Fruit fly (Drosophila melanogaster) S2 (cell line): ENCODE results near the gene trbd.
"Not testable (repeated sequence)": the region's sequence is repeated elsewhere in the genome, so short reads cannot be mapped to it uniquely, and the experiment has no call there.

ENCODE experiments used
- CG8478 ChIP-seq: fragments of >200 bp; optimal IDR thresholded peaks from 2 replicates; lab custom pipeline; 2018
- CTCF ChIP-seq, 2 experiments: fragments of >200 bp; optimal IDR thresholded peaks; 2 replicates each; lab custom pipeline; 2018

DNA sequence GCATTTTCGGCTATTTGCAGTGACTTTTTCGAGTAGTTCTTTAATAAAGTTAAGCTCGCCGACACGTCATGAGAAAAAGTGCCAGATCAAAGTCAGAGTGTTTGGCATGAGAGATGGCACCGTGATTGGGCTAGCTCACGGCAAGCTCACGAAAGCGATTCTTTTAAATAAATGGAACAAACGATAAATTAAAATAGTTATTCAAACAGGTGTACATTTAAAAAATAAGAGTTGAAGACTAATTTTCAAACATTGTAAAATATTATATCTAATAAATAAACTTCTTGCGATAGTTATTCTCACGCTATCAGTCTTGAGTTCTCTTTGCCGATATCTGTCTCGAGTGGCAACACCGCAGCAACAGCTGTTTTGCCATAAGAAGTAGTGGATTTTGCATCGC lies 25.5 kb downstream of the trbd start, which contains the start of the genes eca and CG18542:
- TF ChIP-seq CG8478; CTCF (optimal IDR thresholded peaks at IDR 0.05; lab: Kevin White, UChicago): not testable (repeated sequence)
